Worm (Caenorhabditis elegans) whole organism, L4 larva: ENCODE data around the gene dlc-4.
"Not testable (repeated sequence)": the region's sequence is repeated elsewhere in the genome, so short reads cannot be mapped to it uniquely, and the experiment has no call there.

Experiments
- ceh-44 ChIP-seq: fragments of 200-800 bp; sonication (Bioruptor generic); IDR thresholded peaks from 2 replicates; pipeline ENCODE4 v1.3.6; 2022; ENCODE audit warnings: missing genetic modification reagents, missing genetic modification characterization, missing compliant biosample characterization
- ceh-82 ChIP-seq: sonication (generic microtip); optimal IDR thresholded peaks from 2 replicates; lab custom pipeline; 2017; ENCODE audit warnings: missing biosample characterization, missing genetic modification characterization
- dpl-1 ChIP-seq: fragments of 150-350 bp; optimal IDR thresholded peaks from 2 replicates; lab custom pipeline; 2014; ENCODE audit warnings: missing biosample characterization, missing genetic modification reagents, missing genetic modification characterization
- duxl-1 ChIP-seq: sonication (generic microtip); optimal IDR thresholded peaks from 2 replicates; lab custom pipeline; 2016; ENCODE audit warnings: mild to moderate bottlenecking, missing genetic modification characterization, moderate library complexity, missing compliant biosample characterization; ENCODE audit not compliant: poor library complexity
- dve-1 ChIP-seq: sonication (generic microtip); optimal IDR thresholded peaks from 2 replicates; lab custom pipeline; 2017; ENCODE audit warnings: antibody characterized with exemption, mild to moderate bottlenecking, missing genetic modification characterization, missing compliant biosample characterization; ENCODE audit not compliant: insufficient read depth
- nhr-76 ChIP-seq: fragments of 150-350 bp; optimal IDR thresholded peaks from 2 replicates; lab custom pipeline; 2014; ENCODE audit warnings: missing biosample characterization, missing genetic modification characterization
- pqm-1 ChIP-seq: sonication (generic microtip); optimal IDR thresholded peaks from 2 replicates; lab custom pipeline; 2017; ENCODE audit warnings: missing biosample characterization, missing genetic modification characterization
- zag-1 ChIP-seq: fragments of 150-350 bp; optimal IDR thresholded peaks from 2 replicates; lab custom pipeline; 2014; ENCODE audit warnings: missing biosample characterization, missing genetic modification characterization

DNA sequence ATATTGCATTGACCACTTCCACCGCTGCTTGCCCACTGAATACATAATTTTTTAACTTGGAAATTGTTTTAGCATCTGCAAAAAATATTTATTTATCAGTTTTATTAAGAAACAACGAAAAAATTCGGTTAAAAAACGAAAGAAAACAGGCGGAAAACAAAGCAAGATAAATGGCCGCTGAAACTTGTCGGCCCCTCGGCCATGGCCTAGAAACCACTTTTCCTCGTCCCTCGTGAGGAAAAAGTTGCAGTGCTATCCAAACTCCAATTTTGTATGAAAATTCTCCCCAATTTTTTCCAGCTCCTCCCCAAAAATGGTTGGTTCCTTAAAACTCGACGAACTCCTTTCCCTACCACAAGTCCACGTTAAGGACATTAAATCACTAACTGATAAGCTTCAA lies 18.7 kb upstream of the dlc-4 start, which contains the start of gene Y10G11A.1:
- not testable (repeated sequence) for TF ChIP-seq ceh-44 (GFP tag; lab: Robert Waterston, UW); ceh-82 (tag; lab: Kevin White, UChicago); nhr-76 (tag; lab: Kevin White, UChicago); dve-1; duxl-1 (tag; lab: Kevin White, UChicago); dpl-1 (GFP tag; lab: Kevin White, UChicago); zag-1 (tag; lab: Kevin White, UChicago); pqm-1 (tag; lab: Kevin White, UChicago)
